Worm (Caenorhabditis elegans): ENCODE results near the gene sec-24.2.

DNA sequence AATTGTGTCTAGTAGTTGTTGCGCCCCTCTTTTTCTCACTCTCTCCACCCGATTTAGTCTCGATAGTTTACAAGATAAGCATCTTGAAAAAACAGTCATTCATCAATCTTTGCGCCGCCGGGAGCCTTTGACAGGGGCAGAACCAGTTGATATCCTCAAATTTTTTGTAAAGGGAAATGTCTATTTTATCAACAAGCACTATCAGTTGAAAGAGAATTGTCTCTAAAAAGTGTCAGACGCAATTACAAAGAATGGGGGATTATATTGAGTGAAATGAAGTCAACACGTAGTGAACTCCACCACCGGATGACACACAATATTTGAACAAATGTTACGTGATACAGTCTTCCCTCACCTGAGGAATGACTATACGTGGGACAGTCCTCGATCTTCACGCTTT is 26.4 kb downstream of the sec-24.2 start:
- TF ChIP-seq ceh-8 (GFP tag; optimal IDR thresholded peaks at IDR 0.05): no peak
- no peak for TF ChIP-seq mdl-1 (tag; optimal IDR thresholded peaks at IDR 0.05)
- no peak for TF ChIP-seq jun-1 (tag; optimal IDR thresholded peaks at IDR 0.05)
- no peak for TF ChIP-seq nhr-237 (tag; optimal IDR thresholded peaks at IDR 0.05)
- TF ChIP-seq lir-3 (tag; optimal IDR thresholded peaks at IDR 0.05; ENCODE audit: poor library complexity): no peak
